Fruit fly (Drosophila melanogaster): ENCODE results near the gene CG4686.

Gene CG4686

DNA sequence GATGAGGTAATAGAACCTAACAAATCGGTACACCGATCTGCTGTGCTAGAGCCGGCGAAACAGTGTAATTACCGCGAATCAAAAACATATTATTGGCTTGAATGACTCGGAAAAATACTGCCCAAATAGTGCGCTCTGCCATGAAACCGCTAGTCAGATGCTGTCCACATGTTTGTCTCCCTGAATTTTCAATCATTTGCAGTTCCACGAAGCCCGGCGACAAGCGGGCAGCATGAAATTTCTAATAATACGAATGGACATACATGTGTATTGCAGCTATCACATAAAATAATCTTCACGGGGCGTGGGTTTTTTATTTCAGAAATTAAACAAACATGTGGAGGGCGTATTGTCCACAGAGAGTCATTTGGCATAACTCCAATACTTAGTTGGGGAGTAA is 5.4 kb upstream of the CG4686 start:
- TF ChIP-seq CG15710 (tag; optimal IDR thresholded peaks at IDR 0.05) (no peak), rn (GFP tag; IDR thresholded peaks at IDR 0.05) (no peak), gl (tag; optimal IDR thresholded peaks at IDR 0.05) (no peak), Pif1A (GFP tag; optimal IDR thresholded peaks at IDR 0.05) (no peak), Snoo (tag; optimal IDR thresholded peaks at IDR 0.05) (no peak)

DNA sequence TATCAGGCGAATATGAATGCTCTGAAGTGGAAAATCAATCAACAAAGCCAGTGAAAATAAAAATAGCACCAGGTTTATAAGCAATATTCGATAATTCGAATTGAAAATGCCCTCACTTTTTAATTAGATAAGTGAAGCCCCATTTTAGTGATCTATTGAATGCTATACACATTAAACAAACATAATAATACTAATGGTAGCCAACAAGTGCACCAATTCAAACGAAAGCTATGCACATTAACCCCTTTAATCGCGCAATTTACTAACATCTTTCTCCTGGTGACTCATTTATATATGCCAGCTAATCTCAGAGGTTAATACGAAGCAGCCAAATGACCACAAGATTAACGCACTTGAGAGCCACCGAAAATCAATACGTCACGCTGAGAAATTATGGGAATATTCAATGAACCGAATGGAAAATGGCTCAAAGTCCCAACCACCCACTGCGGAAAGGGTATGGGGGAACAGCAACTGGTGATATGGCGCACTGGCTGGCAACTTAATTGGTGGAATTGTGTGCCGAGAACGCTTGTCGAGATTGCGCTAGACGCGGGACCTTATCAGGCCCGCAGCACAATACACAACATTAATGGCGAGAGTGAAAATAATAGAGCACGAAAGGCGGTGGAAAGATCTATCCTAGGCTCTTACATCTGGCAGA is 4.8 kb upstream of the CG4686 start:
- TF ChIP-seq CG15710 (tag; optimal IDR thresholded peaks at IDR 0.05) (no peak), CG8301 (tag; optimal IDR thresholded peaks at IDR 0.05) (no peak), fd96Ca (GFP tag; IDR thresholded peaks at IDR 0.05) (0 out of 3 replicates have a peak, but pooled peaks have one; percentile 13), rn (GFP tag; IDR thresholded peaks at IDR 0.05) (no peak), Ets98B (GFP tag; IDR thresholded peaks at IDR 0.05) (no peak; the same call in 1 of the 2 replicates), CG32121 (GFP tag; IDR thresholded peaks at IDR 0.05) (peak; percentile 52; the same call in 1 of the 2 replicates), CG34367 (tag; optimal IDR thresholded peaks at IDR 0.05) (no peak), CG17806 (tag; optimal IDR thresholded peaks at IDR 0.05) (no peak), Pif1B (GFP tag; optimal IDR thresholded peaks at IDR 0.05) (no peak), CG4496 (GFP tag; IDR thresholded peaks at IDR 0.05) (peak; percentile 30; the same call in 1 of the 3 replicates), CG9948 (tag; optimal IDR thresholded peaks at IDR 0.05) (no peak), D1 (tag; optimal IDR thresholded peaks at IDR 0.05) (no peak), Snoo (tag; optimal IDR thresholded peaks at IDR 0.05) (no peak), EcR (GFP tag; optimal IDR thresholded peaks at IDR 0.05) (peak; percentile 1), CG12605 (GFP tag; IDR thresholded peaks at IDR 0.05) (peak; percentile 21; the same call in 1 of the 2 replicates), CG14655 (GFP tag; optimal IDR thresholded peaks at IDR 0.05) (no peak), CG13204 (GFP tag; optimal IDR thresholded peaks at IDR 0.05) (no peak), gl (tag; optimal IDR thresholded peaks at IDR 0.05) (peak; percentile 42), CG10348 (GFP tag; IDR thresholded peaks at IDR 0.05) (no peak), CG8159 (tag; optimal IDR thresholded peaks at IDR 0.05) (no peak), Pif1A (GFP tag; optimal IDR thresholded peaks at IDR 0.05) (no peak)

dm6 chr3R:19860996-19861719 is 3.1 kb upstream of the CG4686 start, which contains the start of the genes Ire1 and Mrm2:
Gene Ire1 (minus strand): TSS chr3R:19861291.
Gene Mrm2 (plus strand): TSS chr3R:19861610.
- TF ChIP-seq CG12605 (GFP tag; IDR thresholded peaks at IDR 0.05), result no peak
- peak; percentile 53 for TF ChIP-seq CG8301 (tag; optimal IDR thresholded peaks at IDR 0.05)
- peak; percentile 17 for TF ChIP-seq Pif1B (GFP tag; optimal IDR thresholded peaks at IDR 0.05)
- no peak for TF ChIP-seq D1 (tag; optimal IDR thresholded peaks at IDR 0.05)
- TF ChIP-seq CG9948 (tag; optimal IDR thresholded peaks at IDR 0.05), result peak; percentile 59
- no peak for TF ChIP-seq CG14655 (GFP tag; optimal IDR thresholded peaks at IDR 0.05)
- no peak for TF ChIP-seq Pif1A (GFP tag; optimal IDR thresholded peaks at IDR 0.05)
- TF ChIP-seq CG17806 (tag; optimal IDR thresholded peaks at IDR 0.05), result peak; percentile 56
- peak; percentile 73; the same call in 1 of the 2 replicates for TF ChIP-seq rn (GFP tag; IDR thresholded peaks at IDR 0.05)
- TF ChIP-seq EcR (GFP tag; optimal IDR thresholded peaks at IDR 0.05), result peak; percentile 35
- TF ChIP-seq Ets98B (GFP tag; IDR thresholded peaks at IDR 0.05), result peak; percentile 68
- TF ChIP-seq gl (tag; optimal IDR thresholded peaks at IDR 0.05), result peak; percentile 8
- no peak for TF ChIP-seq CG13204 (GFP tag; optimal IDR thresholded peaks at IDR 0.05)
- TF ChIP-seq CG32121 (GFP tag; IDR thresholded peaks at IDR 0.05), result peak; percentile 66
- TF ChIP-seq CG10348 (GFP tag; IDR thresholded peaks at IDR 0.05), result 0 out of 2 replicates have a peak, but pooled peaks have one; percentile 13
- peak; percentile 86 for TF ChIP-seq CG4496 (GFP tag; IDR thresholded peaks at IDR 0.05)
- TF ChIP-seq fd96Ca (GFP tag; IDR thresholded peaks at IDR 0.05), result peak; percentile 91
- peak; percentile 63 for TF ChIP-seq CG15710 (tag; optimal IDR thresholded peaks at IDR 0.05)
- peak; percentile 72 for TF ChIP-seq CG8159 (tag; optimal IDR thresholded peaks at IDR 0.05)
- TF ChIP-seq Snoo (tag; optimal IDR thresholded peaks at IDR 0.05), result peak; percentile 51
- TF ChIP-seq CG34367 (tag; optimal IDR thresholded peaks at IDR 0.05), result peak; percentile 48

dm6 chr3R:19873102-19873737 is 8.9 kb downstream of the CG4686 start:
- TF ChIP-seq Ets98B (GFP tag; IDR thresholded peaks at IDR 0.05), result no peak
- TF ChIP-seq CG17806 (tag; optimal IDR thresholded peaks at IDR 0.05), result no peak
- TF ChIP-seq Pif1A (GFP tag; optimal IDR thresholded peaks at IDR 0.05), result no peak
- no peak for TF ChIP-seq CG34367 (tag; optimal IDR thresholded peaks at IDR 0.05)
- TF ChIP-seq CG13204 (GFP tag; optimal IDR thresholded peaks at IDR 0.05), result no peak
- TF ChIP-seq fd96Ca (GFP tag; IDR thresholded peaks at IDR 0.05), result no peak
- no peak for TF ChIP-seq CG15710 (tag; optimal IDR thresholded peaks at IDR 0.05)

- peak; percentile 36 for TF ChIP-seq CG8159 (tag; optimal IDR thresholded peaks at IDR 0.05)
- TF ChIP-seq D1 (tag; optimal IDR thresholded peaks at IDR 0.05), result no peak
- TF ChIP-seq CG32121 (GFP tag; IDR thresholded peaks at IDR 0.05), result no peak
- TF ChIP-seq Pif1A (GFP tag; optimal IDR thresholded peaks at IDR 0.05), result peak; percentile 23
- TF ChIP-seq CG4496 (GFP tag; IDR thresholded peaks at IDR 0.05), result peak; percentile 80
- TF ChIP-seq CG8301 (tag; optimal IDR thresholded peaks at IDR 0.05), result peak; percentile 36
- TF ChIP-seq Pif1B (GFP tag; optimal IDR thresholded peaks at IDR 0.05), result peak; percentile 46
- TF ChIP-seq CG15710 (tag; optimal IDR thresholded peaks at IDR 0.05), result peak; percentile 12
- TF ChIP-seq CG12605 (GFP tag; IDR thresholded peaks at IDR 0.05), result no peak
- TF ChIP-seq CG13204 (GFP tag; optimal IDR thresholded peaks at IDR 0.05), result peak; percentile 40
- peak; percentile 19 for TF ChIP-seq CG17806 (tag; optimal IDR thresholded peaks at IDR 0.05)
- peak; percentile 21 for TF ChIP-seq Snoo (tag; optimal IDR thresholded peaks at IDR 0.05)
- peak; percentile 51; the same call in 1 of the 3 replicates for TF ChIP-seq fd96Ca (GFP tag; IDR thresholded peaks at IDR 0.05)
- peak; percentile 60 for TF ChIP-seq gl (tag; optimal IDR thresholded peaks at IDR 0.05)
- TF ChIP-seq EcR (GFP tag; optimal IDR thresholded peaks at IDR 0.05), result peak; percentile 58
Measured at dm6 chr3R:19875118-19875887, 11.0 kb downstream of the CG4686 start, which contains the start of gene Mrp5. Gene Mrp5 (minus strand): TSS chr3R:19875678.
